Fruit fly (Drosophila melanogaster) whole organism, embryonic: ENCODE measurements around the gene NimC2.

Source experiments
- CG10654 ChIP-seq: fragments of 200-800 bp; sonication (Bioruptor generic); optimal IDR thresholded peaks from 2 replicates; lab custom pipeline; 2016; ENCODE audit warnings: missing biosample characterization, missing genetic modification characterization
- CG18476 ChIP-seq: fragments of 200-800 bp; sonication (Bioruptor generic); optimal IDR thresholded peaks from 2 replicates; lab custom pipeline; 2016; ENCODE audit warnings: missing biosample characterization, mild to moderate bottlenecking, missing genetic modification characterization
- CG5953 ChIP-seq: fragments of 200-800 bp; sonication (Bioruptor generic); IDR thresholded peaks from 2 replicates; pipeline ENCODE4 v1.3.6; 2022; ENCODE audit warnings: missing biosample characterization, missing genetic modification characterization
- CG6791 ChIP-seq: fragments of 200-800 bp; sonication (Bioruptor generic); IDR thresholded peaks from 3 replicates; pipeline ENCODE4 v1.3.6; 2022; ENCODE audit warnings: missing biosample characterization, missing genetic modification characterization; ENCODE audit not compliant: partially characterized antibody
- Med ChIP-seq: fragments of 200-800 bp; sonication (Bioruptor generic); peaks from one replicate; lab custom pipeline; 2016; ENCODE audit warnings: missing biosample characterization, missing genetic modification characterization, mild to moderate bottlenecking, inconsistent platforms, moderate library complexity
- Oli ChIP-seq: fragments of 200-800 bp; sonication (Bioruptor generic); optimal IDR thresholded peaks from 2 replicates; lab custom pipeline; 2018; ENCODE audit warnings: missing biosample characterization, mild to moderate bottlenecking, missing genetic modification characterization, moderate library complexity
- eyg ChIP-seq: fragments of 200-800 bp; sonication (Bioruptor generic); optimal IDR thresholded peaks from 3 replicates; lab custom pipeline; 2016; ENCODE audit warnings: missing biosample characterization, missing genetic modification characterization
- prd ChIP-seq, 3 experiments: fragments of >200 bp in 2 of 3; fragments of 200-800 bp in 1 of 3; sonication (Bioruptor generic) in 1 of 3; optimal IDR thresholded peaks in 2 of 3; IDR thresholded peaks in 1 of 3; 2 replicates in 2 of 3; 3 replicates in 1 of 3; pipeline versions ENCODE4 v1.3.6 to Lab custom; 2017 to 2022; ENCODE audit warnings: missing biosample characterization in 1 of 3, missing genetic modification characterization in 1 of 3

DNA sequence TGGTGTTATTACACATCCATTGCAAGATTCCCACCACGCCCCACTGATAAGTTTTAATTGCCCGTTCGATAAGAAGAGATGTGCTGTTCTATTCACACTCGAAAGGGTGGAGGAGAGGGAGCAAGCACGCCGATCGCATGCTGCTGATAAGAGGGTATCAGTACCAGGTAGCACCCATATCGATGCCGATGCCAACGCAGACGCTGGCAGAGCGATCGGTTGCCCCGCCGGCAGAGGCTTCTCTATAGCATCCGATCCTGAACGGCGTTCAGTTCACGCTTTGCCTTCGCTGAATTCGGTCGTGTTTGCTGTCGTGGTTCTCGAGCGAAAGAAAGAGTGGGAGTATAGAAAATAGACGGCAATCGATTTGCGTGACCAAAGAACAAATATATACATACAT lies 33.6 kb downstream of the NimC2 start:
- TF ChIP-seq CG18476 (no peak), CG10654 (GFP tag; lab: Kevin White, UChicago) (no peak), Oli (tag; lab: Kevin White, UChicago) (no peak), prd (optimal IDR thresholded peaks at IDR 0.05; lab: Kevin White, UChicago) (no peak), prd (GFP tag; IDR thresholded peaks at IDR 0.05; lab: Robert Waterston, UW) (no peak), CG6791 (GFP tag; lab: Robert Waterston, UW) (no peak; the same call in 2 of the 3 replicates), eyg (GFP tag; lab: Kevin White, UChicago) (no peak), CG5953 (GFP tag; lab: Robert Waterston, UW) (no peak), Med (peak; percentile 62)
